Fruit fly (Drosophila melanogaster) whole organism, prepupa: ENCODE results near the gene Gba1b.

Experiments
- CG10631 ChIP-seq: fragments of 200-800 bp; sonication (Bioruptor generic); optimal IDR thresholded peaks from 2 replicates; lab custom pipeline; 2016; ENCODE audit warnings: missing biosample characterization, missing genetic modification characterization
- CG3032 ChIP-seq: fragments of 200-800 bp; optimal IDR thresholded peaks from 2 replicates; lab custom pipeline; 2019; ENCODE audit warnings: missing biosample characterization, mild to moderate bottlenecking, missing genetic modification characterization, moderate library complexity
- CG6792 ChIP-seq: fragments of 200-800 bp; sonication (Bioruptor generic); optimal IDR thresholded peaks from 3 replicates; lab custom pipeline; 2016; ENCODE audit warnings: missing biosample characterization, missing genetic modification characterization
- Hr4 ChIP-seq: fragments of 200-800 bp; sonication (Bioruptor generic); optimal IDR thresholded peaks from 3 replicates; lab custom pipeline; 2016; ENCODE audit warnings: missing biosample characterization, missing genetic modification characterization
- Met ChIP-seq: fragments of 200-800 bp; sonication (Bioruptor generic); optimal IDR thresholded peaks from 3 replicates; lab custom pipeline; 2016; ENCODE audit warnings: missing biosample characterization, missing genetic modification characterization
- esn ChIP-seq: fragments of 200-800 bp; sonication (Bioruptor generic); optimal IDR thresholded peaks from 2 replicates; lab custom pipeline; 2016; ENCODE audit warnings: missing biosample characterization, mild to moderate bottlenecking, missing genetic modification characterization, moderate library complexity
- fd85E ChIP-seq: fragments of 200-800 bp; sonication (Bioruptor generic); optimal IDR thresholded peaks from 3 replicates; lab custom pipeline; 2016; ENCODE audit warnings: missing biosample characterization, missing genetic modification characterization

DNA sequence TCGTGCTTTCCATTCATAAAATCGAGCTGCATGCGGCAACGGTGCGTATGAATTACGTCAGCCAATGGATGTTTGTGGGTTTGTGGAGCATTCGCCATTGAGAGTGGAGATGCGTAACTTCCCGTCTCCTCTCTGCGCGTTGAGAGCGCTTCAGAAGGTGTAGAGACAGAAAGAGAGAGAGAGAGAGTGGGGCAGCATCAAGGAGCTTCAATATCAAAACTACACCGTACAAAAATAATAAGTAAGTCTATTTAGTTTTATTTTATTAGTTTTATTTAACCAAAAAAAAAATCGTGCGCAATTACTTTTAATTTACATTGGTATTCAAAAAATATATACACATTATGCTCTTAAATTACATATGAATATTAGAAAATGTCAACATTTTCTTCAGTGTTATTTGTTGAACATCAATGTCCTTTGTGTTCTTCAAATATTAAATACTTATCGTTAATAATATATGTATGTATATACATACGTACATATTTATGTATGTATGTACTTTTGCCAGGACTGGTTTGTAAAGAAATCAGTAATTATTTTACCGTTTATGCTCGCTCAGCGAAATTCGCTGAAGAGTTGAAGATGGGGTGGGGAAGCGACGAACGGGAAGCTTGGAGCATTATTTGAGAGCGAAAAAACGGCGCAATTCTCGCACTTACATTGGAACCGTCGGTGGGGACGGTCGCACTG is 18.2 kb downstream of the Gba1b start, which contains the start of gene CG10365:
- TF ChIP-seq fd85E = peak; percentile 81
- TF ChIP-seq CG6792 (GFP tag; lab: Kevin White, UChicago) = peak; percentile 91
- peak; percentile 80 for TF ChIP-seq Hr4 (GFP tag; lab: Kevin White, UChicago)
- TF ChIP-seq CG3032 (tag; lab: Kevin White, UChicago) = peak; percentile 89
- peak; percentile 92 for TF ChIP-seq esn
- peak; percentile 93 for TF ChIP-seq CG10631
- TF ChIP-seq Met = peak; percentile 84
